Fruit fly (Drosophila melanogaster) Kc167 (cell line): ENCODE measurements around the gene Hel89B.

Experiments used
- h ChIP-seq: fragments of >200 bp; optimal IDR thresholded peaks from 3 replicates; lab custom pipeline; 2018; ENCODE audit warnings: missing external identifiers
- insv ChIP-seq: fragments of >200 bp; optimal IDR thresholded peaks from 3 replicates; lab custom pipeline; 2018; ENCODE audit warnings: missing external identifiers
- psq ChIP-seq: fragments of >200 bp; optimal IDR thresholded peaks from 2 replicates; lab custom pipeline; 2017; ENCODE audit warnings: missing external identifiers
- ttk ChIP-seq: sonication (Bioruptor generic); optimal IDR thresholded peaks from 2 replicates; lab custom pipeline; 2017; ENCODE audit warnings: missing external identifiers

DNA sequence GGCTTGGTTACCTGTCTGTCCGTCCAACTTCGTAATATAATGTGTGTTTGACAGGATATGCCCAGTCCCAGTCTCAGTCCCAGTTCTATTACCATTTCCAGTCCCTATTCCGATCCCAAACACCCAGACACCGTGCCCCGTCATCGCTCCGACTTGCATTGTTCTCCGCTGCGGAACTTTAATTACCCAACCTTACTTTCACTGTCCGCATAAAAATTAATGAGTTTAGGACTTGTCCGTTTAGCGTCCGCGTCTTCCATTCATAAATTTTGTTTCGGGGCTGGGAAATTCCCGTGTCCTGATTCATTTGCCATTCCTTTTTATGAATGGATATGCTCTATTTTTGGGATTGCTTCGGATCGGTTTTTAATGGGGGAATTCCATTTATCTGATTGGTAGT is 15.3 kb downstream of the Hel89B start:
- TF ChIP-seq ttk (no peak), psq (lab: Kevin White, UChicago) (no peak), insv (lab: Kevin White, UChicago) (no peak), h (lab: Kevin White, UChicago) (no peak)
